Worm (Caenorhabditis elegans) whole organism, L2 larva: ENCODE measurements around the gene nlg-1.

Experiments used
- C34F6.9 ChIP-seq: fragments of 150-350 bp; optimal IDR thresholded peaks from 2 replicates; lab custom pipeline; 2014; ENCODE audit warnings: missing biosample characterization, missing genetic modification characterization
- F13H6.1 ChIP-seq: sonication (generic microtip); optimal IDR thresholded peaks from 2 replicates; lab custom pipeline; 2016; ENCODE audit warnings: missing genetic modification characterization, missing compliant biosample characterization
- R02D3.7 ChIP-seq: fragments of 150-350 bp; optimal IDR thresholded peaks from 2 replicates; lab custom pipeline; 2014; ENCODE audit warnings: missing biosample characterization, missing genetic modification characterization
- Y55F3AM.14 ChIP-seq: fragments of 200-800 bp; sonication (Bioruptor generic); optimal IDR thresholded peaks from 2 replicates; lab custom pipeline; 2018; ENCODE audit warnings: mild to moderate bottlenecking, missing genetic modification characterization, missing compliant biosample characterization
- alr-1 ChIP-seq: fragments of 150-350 bp; optimal IDR thresholded peaks from 2 replicates; lab custom pipeline; 2014; ENCODE audit warnings: missing biosample characterization, missing genetic modification characterization
- aly-2 ChIP-seq: fragments of 150-350 bp; optimal IDR thresholded peaks from 2 replicates; lab custom pipeline; 2014; ENCODE audit warnings: missing biosample characterization, missing genetic modification characterization
- ama-1 ChIP-seq: fragments of 150-350 bp; optimal IDR thresholded peaks from 2 replicates; lab custom pipeline; 2018; ENCODE audit warnings: inconsistent platforms
- blmp-1 ChIP-seq: sonication (generic microtip); optimal IDR thresholded peaks from 2 replicates; lab custom pipeline; 2017; ENCODE audit warnings: missing genetic modification characterization, mild to moderate bottlenecking, missing compliant biosample characterization, antibody characterized with exemption, moderate library complexity; ENCODE audit not compliant: insufficient read depth
- ceh-16 ChIP-seq: fragments of 150-350 bp; optimal IDR thresholded peaks from 2 replicates; lab custom pipeline; 2014; ENCODE audit warnings: missing biosample characterization, missing genetic modification characterization
- ceh-82 ChIP-seq: fragments of 150-350 bp; optimal IDR thresholded peaks from 2 replicates; lab custom pipeline; 2014; ENCODE audit warnings: missing biosample characterization, missing genetic modification characterization
- crh-2 ChIP-seq: sonication (generic microtip); optimal IDR thresholded peaks from 2 replicates; lab custom pipeline; 2017; ENCODE audit warnings: missing biosample characterization, missing genetic modification characterization
- dmd-4 ChIP-seq: sonication (generic microtip); optimal IDR thresholded peaks from 2 replicates; lab custom pipeline; 2017; ENCODE audit warnings: missing biosample characterization, missing genetic modification characterization
- egl-27 ChIP-seq: sonication (generic microtip); optimal IDR thresholded peaks from 3 replicates; lab custom pipeline; 2017; ENCODE audit warnings: missing biosample characterization, missing genetic modification reagents, missing genetic modification characterization
- elt-1 ChIP-seq: fragments of 150-350 bp; optimal IDR thresholded peaks from 2 replicates; lab custom pipeline; 2014; ENCODE audit warnings: missing biosample characterization, missing genetic modification characterization
- elt-3 ChIP-seq: sonication (generic microtip); optimal IDR thresholded peaks from 2 replicates; lab custom pipeline; 2017; ENCODE audit warnings: missing biosample characterization, missing genetic modification characterization
- gmeb-1 ChIP-seq: fragments of 150-350 bp; optimal IDR thresholded peaks from 2 replicates; lab custom pipeline; 2014; ENCODE audit warnings: missing biosample characterization, missing genetic modification characterization
- lin-11 ChIP-seq: fragments of 150-350 bp; sonication (generic microtip); optimal IDR thresholded peaks from 2 replicates; lab custom pipeline; 2014; ENCODE audit warnings: missing biosample characterization, missing genetic modification characterization, inconsistent platforms, mixed read lengths
- lin-13 ChIP-seq: fragments of 150-350 bp; optimal IDR thresholded peaks from 2 replicates; lab custom pipeline; 2014; ENCODE audit warnings: missing biosample characterization, missing genetic modification reagents, missing genetic modification characterization
- lin-39 ChIP-seq: fragments of 150-350 bp; optimal IDR thresholded peaks from 2 replicates; lab custom pipeline; 2014; ENCODE audit warnings: missing biosample characterization, missing genetic modification reagents, missing genetic modification characterization
- lsy-2 ChIP-seq, 2 experiments: fragments of 150-350 bp in 1 of 2; sonication (generic microtip) in 1 of 2; optimal IDR thresholded peaks; 2 replicates each; lab custom pipeline; 2014 to 2017; ENCODE audit warnings: missing biosample characterization in 2 of 2, missing genetic modification characterization in 2 of 2
- mab-5 ChIP-seq: fragments of 150-350 bp; optimal IDR thresholded peaks from 2 replicates; lab custom pipeline; 2014; ENCODE audit warnings: missing biosample characterization, missing genetic modification characterization
- mbf-1 ChIP-seq: sonication (generic microtip); optimal IDR thresholded peaks from 2 replicates; lab custom pipeline; 2017; ENCODE audit warnings: missing biosample characterization, missing genetic modification characterization
- mdl-1 ChIP-seq, 2 experiments: fragments of 150-350 bp in 1 of 2; sonication (generic microtip) in 1 of 2; optimal IDR thresholded peaks; 2 replicates each; lab custom pipeline; 2017; ENCODE audit warnings: missing biosample characterization in 2 of 2, missing genetic modification characterization in 2 of 2
- nhr-10 ChIP-seq: sonication (generic microtip); optimal IDR thresholded peaks from 2 replicates; lab custom pipeline; 2017; ENCODE audit warnings: missing biosample characterization, missing genetic modification characterization
- nhr-11 ChIP-seq: fragments of 150-350 bp; optimal IDR thresholded peaks from 2 replicates; lab custom pipeline; 2014; ENCODE audit warnings: missing biosample characterization, missing genetic modification characterization
- nhr-12 ChIP-seq: fragments of 150-350 bp; optimal IDR thresholded peaks from 2 replicates; lab custom pipeline; 2014; ENCODE audit warnings: missing biosample characterization, missing genetic modification characterization
- nhr-129 ChIP-seq: fragments of 150-350 bp; optimal IDR thresholded peaks from 2 replicates; lab custom pipeline; 2014; ENCODE audit warnings: missing biosample characterization, missing genetic modification characterization
- nhr-21 ChIP-seq: fragments of 150-350 bp; optimal IDR thresholded peaks from 2 replicates; lab custom pipeline; 2014; ENCODE audit warnings: missing biosample characterization, missing genetic modification characterization
- nhr-237 ChIP-seq: fragments of 150-350 bp; optimal IDR thresholded peaks from 2 replicates; lab custom pipeline; 2014; ENCODE audit warnings: missing biosample characterization, missing genetic modification characterization
- nhr-25 ChIP-seq: fragments of 150-350 bp; sonication (generic microtip); optimal IDR thresholded peaks from 3 replicates; lab custom pipeline; 2014; ENCODE audit warnings: missing biosample characterization, missing genetic modification characterization
- nhr-6 ChIP-seq: fragments of 150-350 bp; optimal IDR thresholded peaks from 2 replicates; lab custom pipeline; 2014; ENCODE audit warnings: missing biosample characterization, missing genetic modification characterization
- nhr-77 ChIP-seq: fragments of 150-350 bp; optimal IDR thresholded peaks from 2 replicates; lab custom pipeline; 2014; ENCODE audit warnings: missing biosample characterization, missing genetic modification characterization
- peb-1 ChIP-seq: fragments of 150-350 bp; optimal IDR thresholded peaks from 2 replicates; lab custom pipeline; 2014; ENCODE audit warnings: missing biosample characterization, missing genetic modification characterization
- sem-4 ChIP-seq: fragments of 150-350 bp; optimal IDR thresholded peaks from 2 replicates; lab custom pipeline; 2014; ENCODE audit warnings: missing biosample characterization, missing genetic modification reagents, missing genetic modification characterization
- skn-1 ChIP-seq: sonication (generic microtip); optimal IDR thresholded peaks from 2 replicates; lab custom pipeline; 2017; ENCODE audit warnings: missing biosample characterization, missing genetic modification characterization
- sma-3 ChIP-seq: sonication (generic microtip); optimal IDR thresholded peaks from 2 replicates; lab custom pipeline; 2016; ENCODE audit warnings: missing genetic modification reagents, missing genetic modification characterization, missing compliant biosample characterization
- sma-9 ChIP-seq, 2 experiments: fragments of 150-350 bp in 1 of 2; sonication (generic microtip) in 1 of 2; optimal IDR thresholded peaks; 2 replicates each; lab custom pipeline; 2014 to 2016; ENCODE audit warnings: missing genetic modification characterization in 2 of 2, mild to moderate bottlenecking in 1 of 2, missing biosample characterization in 1 of 2, missing compliant biosample characterization in 1 of 2, missing genetic modification reagents in 1 of 2, moderate library complexity in 1 of 2
- snpc-4 ChIP-seq: fragments of 150-350 bp; optimal IDR thresholded peaks from 2 replicates; lab custom pipeline; 2014; ENCODE audit warnings: missing biosample characterization, missing genetic modification characterization
- unc-39 ChIP-seq: fragments of 150-350 bp; optimal IDR thresholded peaks from 2 replicates; lab custom pipeline; 2014; ENCODE audit warnings: missing biosample characterization, missing genetic modification characterization
- unc-55 ChIP-seq: fragments of 150-350 bp; sonication (generic microtip); optimal IDR thresholded peaks from 3 replicates; lab custom pipeline; 2014; ENCODE audit warnings: missing biosample characterization, missing genetic modification reagents, missing genetic modification characterization
- unc-62 ChIP-seq: fragments of 150-350 bp; optimal IDR thresholded peaks from 2 replicates; lab custom pipeline; 2014; ENCODE audit warnings: missing biosample characterization, missing genetic modification reagents, missing genetic modification characterization
- zag-1 ChIP-seq: fragments of 150-350 bp; optimal IDR thresholded peaks from 2 replicates; lab custom pipeline; 2014; ENCODE audit warnings: missing biosample characterization, missing genetic modification characterization
- ztf-1 ChIP-seq: fragments of 200-800 bp; sonication (Bioruptor generic); conservative IDR thresholded peaks from 2 replicates; pipeline ENCODE4 v1.3.6; 2022; ENCODE audit warnings: missing genetic modification characterization, missing compliant biosample characterization
- ztf-11 ChIP-seq: sonication (generic microtip); optimal IDR thresholded peaks from 2 replicates; lab custom pipeline; 2017; ENCODE audit warnings: missing biosample characterization, missing genetic modification characterization
- ztf-4 ChIP-seq: fragments of 150-350 bp; optimal IDR thresholded peaks from 2 replicates; lab custom pipeline; 2014; ENCODE audit warnings: missing biosample characterization, missing genetic modification characterization

The nlg-1 gene

ce11 chrX:13668728-13669127, 37.8 kb upstream of the nlg-1 start, which contains the start of gene C04A11.2:
Gene C04A11.2, minus strand, starts transcription at chrX:13668828.
- TF ChIP-seq skn-1 (tag; lab: Kevin White, UChicago), result no peak
- no peak for TF ChIP-seq lsy-2 (tag; optimal IDR thresholded peaks at IDR 0.05; lab: Kevin White, UChicago)
- no peak for TF ChIP-seq snpc-4 (tag; lab: Kevin White, UChicago)
- TF ChIP-seq nhr-237 (tag; lab: Kevin White, UChicago), result no peak
- no peak for TF ChIP-seq zag-1
- no peak for TF ChIP-seq nhr-10
- no peak for TF ChIP-seq nhr-12
- no peak for TF ChIP-seq unc-39 (tag; lab: Kevin White, UChicago)
- no peak for TF ChIP-seq ztf-4 (tag; lab: Kevin White, UChicago)
- no peak for TF ChIP-seq ceh-16
- no peak for TF ChIP-seq lin-13
- TF ChIP-seq nhr-25 (tag; lab: Kevin White, UChicago), result no peak
- TF ChIP-seq nhr-6 (tag; lab: Kevin White, UChicago), result no peak
- TF ChIP-seq mab-5 (tag; lab: Kevin White, UChicago), result no peak
- TF ChIP-seq sma-9 (GFP tag; optimal IDR thresholded peaks at IDR 0.05; lab: Kevin White, UChicago), result no peak
- TF ChIP-seq sma-9 (tag; optimal IDR thresholded peaks at IDR 0.05; lab: Kevin White, UChicago), result no peak
- no peak for TF ChIP-seq ama-1 (lab: Kevin White, UChicago)
- no peak for TF ChIP-seq unc-55 (GFP tag; lab: Kevin White, UChicago)
- no peak for TF ChIP-seq dmd-4
- no peak for TF ChIP-seq elt-3 (tag; lab: Kevin White, UChicago)
- TF ChIP-seq, all 48 proteins: peak for 0

- TF ChIP-seq mbf-1 (tag; lab: Kevin White, UChicago), result no peak
- TF ChIP-seq elt-1 (tag; lab: Kevin White, UChicago), result no peak
- no peak for TF ChIP-seq alr-1 (tag; lab: Kevin White, UChicago)
- TF ChIP-seq nhr-129 (tag; lab: Kevin White, UChicago), result no peak
- no peak for TF ChIP-seq mab-5 (tag; lab: Kevin White, UChicago)
- TF ChIP-seq Y55F3AM.14 (GFP tag; lab: Kevin White, UChicago), result no peak
- TF ChIP-seq nhr-11 (tag; lab: Kevin White, UChicago), result no peak
- no peak for TF ChIP-seq nhr-237 (tag; lab: Kevin White, UChicago)
- TF ChIP-seq nhr-21 (tag; lab: Kevin White, UChicago), result no peak
- no peak for TF ChIP-seq dmd-4
- no peak for TF ChIP-seq lin-39 (tag; lab: Kevin White, UChicago)
- TF ChIP-seq lin-13, result no peak
- TF ChIP-seq blmp-1 (tag; lab: Kevin White, UChicago), result no peak
- TF ChIP-seq zag-1, result no peak
- TF ChIP-seq sem-4 (tag; lab: Kevin White, UChicago), result no peak
- no peak for TF ChIP-seq ama-1 (lab: Kevin White, UChicago)
- no peak for TF ChIP-seq crh-2 (tag; lab: Kevin White, UChicago)
- no peak for TF ChIP-seq ceh-82
Measured at ce11 chrX:13666864-13667263, 35.9 kb upstream of the nlg-1 start.

- TF ChIP-seq F13H6.1 (tag; lab: Kevin White, UChicago) (peak; percentile 86), sma-9 (GFP tag; optimal IDR thresholded peaks at IDR 0.05; lab: Kevin White, UChicago) (peak; percentile 94), sma-9 (tag; optimal IDR thresholded peaks at IDR 0.05; lab: Kevin White, UChicago) (no peak), lsy-2 (tag; optimal IDR thresholded peaks at IDR 0.05; lab: Kevin White, UChicago) (peak; percentile 60 to 65), nhr-77 (peak; percentile 20), crh-2 (tag; lab: Kevin White, UChicago) (peak; percentile 85), sem-4 (tag; lab: Kevin White, UChicago) (peak; percentile 52), ceh-16 (peak; percentile 14), zag-1 (peak; percentile 47), nhr-25 (tag; lab: Kevin White, UChicago) (no peak), nhr-237 (tag; lab: Kevin White, UChicago) (no peak), C34F6.9 (tag; lab: Kevin White, UChicago) (peak; percentile 79), nhr-10 (peak; percentile 52), dmd-4 (no peak), nhr-129 (tag; lab: Kevin White, UChicago) (peak; percentile 95), elt-3 (tag; lab: Kevin White, UChicago) (no peak), nhr-6 (tag; lab: Kevin White, UChicago) (peak; percentile 60), ztf-4 (tag; lab: Kevin White, UChicago) (peak; percentile 21), aly-2 (tag; lab: Kevin White, UChicago) (no peak), nhr-12 (peak; percentile 25), peb-1 (tag; lab: Kevin White, UChicago) (no peak), unc-39 (tag; lab: Kevin White, UChicago) (peak; percentile 18), skn-1 (tag; lab: Kevin White, UChicago) (no peak), snpc-4 (tag; lab: Kevin White, UChicago) (peak; percentile 58), mab-5 (tag; lab: Kevin White, UChicago) (peak; percentile 60), mdl-1 (tag; optimal IDR thresholded peaks at IDR 0.05; lab: Kevin White, UChicago) (peak in 1 of 2 experiments; percentile 2), mbf-1 (tag; lab: Kevin White, UChicago) (no peak), gmeb-1 (tag; lab: Kevin White, UChicago) (peak; percentile 75), lin-11 (tag; lab: Kevin White, UChicago) (peak; percentile 78), lin-13 (peak; percentile 73), ztf-1 (GFP tag; lab: Robert Waterston, UW) (no peak), unc-55 (GFP tag; lab: Kevin White, UChicago) (peak; percentile 69), sma-3 (GFP tag; lab: Kevin White, UChicago) (peak; percentile 86), egl-27 (tag; lab: Kevin White, UChicago) (peak; percentile 84), blmp-1 (tag; lab: Kevin White, UChicago) (peak; percentile 12), ztf-11 (tag; lab: Kevin White, UChicago) (peak; percentile 34), ceh-82 (peak; percentile 18), Y55F3AM.14 (GFP tag; lab: Kevin White, UChicago) (peak; percentile 80), R02D3.7 (tag; lab: Kevin White, UChicago) (no peak), unc-62 (GFP tag; lab: Kevin White, UChicago) (no peak)
Measured at ce11 chrX:13665447-13665846, 34.5 kb upstream of the nlg-1 start.
